Worm (Caenorhabditis elegans) whole organism, L4 larva: ENCODE measurements around the gene math-37.

ENCODE experiments used
- ama-1 ChIP-seq: fragments of 150-350 bp; optimal IDR thresholded peaks from 2 replicates; lab custom pipeline; 2014; ENCODE audit warnings: inconsistent platforms, mixed read lengths
- hmg-1.1 ChIP-seq: fragments of 200-800 bp; sonication (Bioruptor generic); IDR thresholded peaks from 2 replicates; pipeline ENCODE4 v1.3.6; 2022; ENCODE audit warnings: missing genetic modification reagents, missing genetic modification characterization, missing compliant biosample characterization
- nhr-6 ChIP-seq: fragments of 150-350 bp; optimal IDR thresholded peaks from 2 replicates; lab custom pipeline; 2014; ENCODE audit warnings: missing biosample characterization, missing genetic modification characterization
- sdz-12 ChIP-seq: fragments of 200-800 bp; sonication (Bioruptor generic); optimal IDR thresholded peaks from 2 replicates; lab custom pipeline; 2018; ENCODE audit warnings: mild to moderate bottlenecking, missing genetic modification characterization, missing compliant biosample characterization
- unc-62 ChIP-seq, 3 experiments: fragments of 150-350 bp in 1 of 3; sonication (generic microtip); optimal IDR thresholded peaks in 2 of 3; peaks in 1 of 3; 1 replicate in 1 of 3; 2 replicates in 2 of 3; lab custom pipeline; 2014 to 2017; ENCODE audit warnings: missing biosample characterization in 3 of 3, missing genetic modification characterization in 3 of 3, missing genetic modification reagents in 3 of 3, missing genotype in 1 of 3

DNA sequence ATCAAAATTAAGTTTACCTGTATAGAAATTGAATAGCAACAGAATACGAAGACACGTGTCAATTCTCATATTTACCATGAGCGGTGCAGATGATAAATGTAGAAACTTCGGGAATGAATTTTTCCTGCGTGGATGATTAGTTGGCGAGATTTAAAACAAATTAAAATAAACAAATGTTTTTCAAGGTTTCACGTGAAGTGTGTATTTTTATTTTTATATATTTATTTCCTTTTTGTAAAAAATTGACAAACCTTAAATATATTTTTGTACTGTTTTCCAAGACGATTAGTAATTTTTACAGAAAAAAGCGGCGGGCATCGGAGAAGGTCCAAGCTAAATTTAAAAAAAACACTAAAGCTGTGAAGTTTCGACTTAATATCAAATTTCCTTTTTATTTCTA, 46.5 kb downstream of the math-37 start, which contains the start of gene F07E5.8:
- no peak for TF ChIP-seq unc-62 (GFP tag; optimal IDR thresholded peaks at IDR 0.05 in 1 of 2; lab: Kevin White, UChicago)
- TF ChIP-seq unc-62 (tag; optimal IDR thresholded peaks at IDR 0.05; lab: Kevin White, UChicago): no peak
- no peak for TF ChIP-seq hmg-1.1 (GFP tag; lab: Robert Waterston, UW)
- no peak for TF ChIP-seq nhr-6 (tag; lab: Kevin White, UChicago)
- no peak for TF ChIP-seq ama-1 (lab: Kevin White, UChicago)
- TF ChIP-seq sdz-12 (GFP tag; lab: Kevin White, UChicago): no peak
